Worm (Caenorhabditis elegans) whole organism, L4/young adult: ENCODE measurements around the gene Y105C5B.19.

Source experiments
- W03F9.2 ChIP-seq: fragments of 150-350 bp; optimal IDR thresholded peaks from 2 replicates; lab custom pipeline; 2014; ENCODE audit warnings: missing biosample characterization, missing genetic modification characterization
- him-1 ChIP-seq: sonication (generic microtip); optimal IDR thresholded peaks from 2 replicates; lab custom pipeline; 2016; ENCODE audit warnings: missing genotype, missing genetic modification reagents, missing genetic modification characterization, missing compliant biosample characterization

DNA sequence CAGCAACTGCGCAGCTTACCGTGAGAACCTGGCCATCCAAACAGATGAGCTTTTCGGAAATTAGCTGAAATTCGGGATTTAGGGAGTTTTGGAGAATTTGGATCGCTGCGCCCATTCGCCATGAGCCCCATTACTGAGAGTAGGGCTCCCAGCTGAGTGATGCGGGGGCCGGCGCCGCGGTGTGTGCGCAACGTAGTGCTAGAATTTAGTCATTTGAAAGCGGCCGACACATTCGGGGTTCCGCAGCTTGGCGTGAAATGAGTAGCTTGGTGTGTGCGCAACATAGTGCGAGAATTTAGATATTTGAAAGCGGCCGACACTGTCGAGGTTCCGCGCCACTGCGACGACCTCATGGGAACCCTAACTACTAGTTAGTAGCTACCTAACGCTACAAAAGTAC lies 43.0 kb downstream of the Y105C5B.19 start:
- TF ChIP-seq W03F9.2 (tag; lab: Kevin White, UChicago) (no peak), him-1 (tag; lab: Kevin White, UChicago) (no peak)
